Worm (Caenorhabditis elegans): ENCODE measurements around the gene srd-48.

Gene srd-48

DNA sequence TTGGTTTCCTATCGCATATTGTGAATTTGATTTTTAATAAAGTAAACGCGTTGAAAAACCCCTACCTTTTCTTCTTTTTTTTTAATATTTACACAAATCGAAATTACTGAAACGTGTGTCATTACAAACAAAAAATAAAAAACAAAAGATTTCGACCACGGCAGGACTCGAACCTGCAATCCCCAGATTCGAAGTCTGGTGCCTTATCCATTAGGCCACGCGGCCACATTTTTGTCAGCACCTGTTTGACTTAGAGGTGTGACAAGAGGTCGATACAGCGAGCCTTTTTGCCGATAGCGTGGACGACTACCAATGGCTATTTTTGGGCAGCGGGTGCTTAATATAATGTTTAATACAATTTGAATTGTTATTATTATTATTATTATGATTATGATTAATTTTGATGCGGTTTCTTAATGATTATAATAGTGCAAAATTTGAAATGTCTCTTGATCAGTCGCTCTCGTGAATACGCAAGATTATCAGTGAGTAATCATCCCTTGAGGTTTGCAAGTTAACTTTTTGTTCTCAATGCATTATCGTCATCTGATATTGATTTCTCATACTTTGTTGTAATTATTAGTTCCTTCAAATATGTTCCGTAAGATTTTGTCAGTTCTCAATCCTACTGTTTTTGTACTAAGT is 2.1 kb downstream of the srd-48 start, which contains the start of gene srd-44 (continued):
- TF ChIP-seq nfya-1 (tag; optimal IDR thresholded peaks at IDR 0.05) = no peak
- TF ChIP-seq pax-1 (tag; optimal IDR thresholded peaks at IDR 0.05) = no peak
- peak; percentile 42 for TF ChIP-seq che-1 (tag; optimal IDR thresholded peaks at IDR 0.05)
- no peak for TF ChIP-seq hlh-8 (tag; optimal IDR thresholded peaks at IDR 0.05)

- TF ChIP-seq ref-2 (tag; optimal IDR thresholded peaks at IDR 0.05) = no peak
- TF ChIP-seq ceh-45 (GFP tag; IDR thresholded peaks at IDR 0.05) = no peak
- TF ChIP-seq ttx-3 (tag; optimal IDR thresholded peaks at IDR 0.05) = no peak
- no peak for TF ChIP-seq fkh-10 (GFP tag; optimal IDR thresholded peaks at IDR 0.05)
- no peak for TF ChIP-seq lin-11 (tag; optimal IDR thresholded peaks at IDR 0.05)
- no peak for TF ChIP-seq pag-3 (tag; optimal IDR thresholded peaks at IDR 0.05; ENCODE audit: borderline replicate concordance)
- no peak for TF ChIP-seq lim-6 (tag; optimal IDR thresholded peaks at IDR 0.05)
These were observed 5.4 kb downstream of the srd-48 start, which contains the start of gene zig-2 for ce11 chrX:12341338-12341737. zig-2 (minus strand) TSS chrX:12341438.

DNA sequence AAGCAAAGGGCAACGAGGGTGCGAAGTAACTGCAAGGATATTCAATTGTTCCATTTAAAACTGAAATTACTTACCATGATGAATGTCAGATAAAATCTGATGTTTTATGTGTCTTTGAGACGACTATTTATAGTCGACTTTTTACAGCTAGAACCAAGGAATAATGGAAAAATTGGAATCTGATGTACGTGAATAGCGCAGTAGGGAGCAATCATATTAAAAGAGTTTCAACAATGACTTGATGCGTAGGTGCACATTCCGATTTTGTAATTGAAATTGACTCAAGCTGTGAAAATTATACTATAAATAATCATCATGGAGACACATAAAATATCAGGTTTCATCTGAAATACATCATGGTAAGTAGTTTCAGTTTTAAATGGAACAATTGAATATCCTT is 7.4 kb downstream of the srd-48 start, which contains the start of the genes nspc-9 and nspc-10:
nspc-9 (minus strand) TSS at position 101 of the 400 bp plus-strand sequence.
nspc-10 (plus strand) TSS at position 331 of the 400 bp plus-strand sequence.
- TF ChIP-seq sox-2 (GFP tag; IDR thresholded peaks at IDR 0.05) (no peak), C08G9.2 (tag; optimal IDR thresholded peaks at IDR 0.05) (no peak), elt-2 (tag; optimal IDR thresholded peaks at IDR 0.05) (no peak), che-1 (tag; optimal IDR thresholded peaks at IDR 0.05) (no peak), unc-86 (tag; optimal IDR thresholded peaks at IDR 0.05) (no peak), hlh-30 (tag; optimal IDR thresholded peaks at IDR 0.05; ENCODE audit: insufficient read depth) (no peak), madf-2 (tag; optimal IDR thresholded peaks at IDR 0.05) (no peak), eyg-1 (tag; optimal IDR thresholded peaks at IDR 0.05) (no peak), mec-3 (tag; optimal IDR thresholded peaks at IDR 0.05; ENCODE audit: borderline replicate concordance) (no peak), nfya-1 (tag; optimal IDR thresholded peaks at IDR 0.05) (no peak), ceh-30 (tag; optimal IDR thresholded peaks at IDR 0.05) (no peak), zip-5 (tag; optimal IDR thresholded peaks at IDR 0.05) (no peak), lim-6 (tag; optimal IDR thresholded peaks at IDR 0.05) (no peak)

DNA sequence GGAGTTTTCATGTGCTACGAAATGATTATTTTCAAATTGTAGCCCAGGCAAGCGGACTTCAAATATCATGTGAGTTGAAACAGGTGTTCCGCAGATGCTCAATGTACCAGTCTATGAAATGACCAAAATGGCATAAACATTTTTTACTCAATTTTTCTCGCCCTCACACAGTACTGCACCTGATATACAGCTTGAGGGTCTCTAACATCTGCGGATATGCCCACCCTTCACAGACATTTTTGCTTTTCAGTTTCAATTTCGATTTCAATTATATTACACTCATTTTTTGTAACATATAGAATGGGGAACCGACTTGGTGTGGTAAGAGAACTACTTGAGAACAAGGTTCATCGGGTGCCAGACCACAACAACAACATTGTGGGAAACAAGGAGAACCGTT is 10.8 kb downstream of the srd-48 start, which contains the start of gene F42F12.11:
F42F12.11 (plus strand) TSS at position 301 of the 400 bp plus-strand sequence.
- TF ChIP-seq ceh-34 (tag; optimal IDR thresholded peaks at IDR 0.05) (no peak), ceh-48 (tag; optimal IDR thresholded peaks at IDR 0.05) (no peak), che-1 (tag; optimal IDR thresholded peaks at IDR 0.05) (no peak), zip-5 (tag; optimal IDR thresholded peaks at IDR 0.05) (no peak), pha-2 (tag; optimal IDR thresholded peaks at IDR 0.05) (no peak), ceh-30 (tag; optimal IDR thresholded peaks at IDR 0.05) (no peak), sox-2 (GFP tag; IDR thresholded peaks at IDR 0.05) (no peak), C08G9.2 (tag; optimal IDR thresholded peaks at IDR 0.05) (no peak)

ce11 chrX:12347822-12348221 is 11.9 kb downstream of the srd-48 start:
- TF ChIP-seq pag-3 (tag; optimal IDR thresholded peaks at IDR 0.05; ENCODE audit: borderline replicate concordance) (no peak), gmeb-2 (tag; optimal IDR thresholded peaks at IDR 0.05) (no peak), ceh-9 (tag; optimal IDR thresholded peaks at IDR 0.05) (no peak), nhr-232 (tag; optimal IDR thresholded peaks at IDR 0.05) (peak; percentile 36), elt-2 (tag; optimal IDR thresholded peaks at IDR 0.05) (peak; percentile 25), che-1 (tag; optimal IDR thresholded peaks at IDR 0.05) (peak; percentile 30), ceh-14 (tag; optimal IDR thresholded peaks at IDR 0.05) (peak; percentile 3), sdc-2 (tag; optimal IDR thresholded peaks at IDR 0.05) (peak; percentile 63), ceh-6 (GFP tag; optimal IDR thresholded peaks at IDR 0.05) (peak; percentile 31)

DNA sequence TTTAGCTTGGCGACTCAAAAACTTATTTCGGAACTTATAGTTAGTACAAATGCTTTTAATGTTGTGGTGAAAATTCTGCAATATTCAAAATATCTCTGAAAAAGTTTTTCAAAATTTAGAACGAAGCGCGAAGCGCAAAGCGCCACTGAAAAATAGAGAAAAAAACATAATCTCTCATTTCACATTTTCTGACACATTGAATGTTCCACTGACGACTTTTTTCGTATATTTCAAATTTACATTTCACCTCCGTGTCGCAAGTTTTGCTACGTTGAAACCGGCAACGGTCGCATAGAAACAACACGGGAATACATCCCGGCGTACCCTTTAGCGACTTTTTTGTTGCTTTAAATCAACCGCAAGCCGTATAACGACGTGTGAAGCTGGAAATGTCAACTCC is 12.4 kb downstream of the srd-48 start, which contains the start of gene F42F12.14:
F42F12.14 (plus strand) TSS at position 301 of the 400 bp plus-strand sequence.
- TF ChIP-seq che-1 (tag; optimal IDR thresholded peaks at IDR 0.05) = no peak
- TF ChIP-seq C08G9.2 (tag; optimal IDR thresholded peaks at IDR 0.05) = no peak
- no peak for TF ChIP-seq rnt-1 (tag; optimal IDR thresholded peaks at IDR 0.05)
- TF ChIP-seq ceh-31 (tag; optimal IDR thresholded peaks at IDR 0.05) = no peak
- no peak for TF ChIP-seq pros-1 (tag; optimal IDR thresholded peaks at IDR 0.05)
- no peak for TF ChIP-seq tbx-7 (tag; optimal IDR thresholded peaks at IDR 0.05)
- TF ChIP-seq ref-2 (tag; optimal IDR thresholded peaks at IDR 0.05) = no peak
- TF ChIP-seq gmeb-2 (tag; optimal IDR thresholded peaks at IDR 0.05) = no peak

All from whole organism, late embryonic.